Fruit fly (Drosophila melanogaster) whole organism, prepupa: Measurements from ENCODE around the gene Sema1a.

ENCODE experiments used
- Blimp-1 ChIP-seq: fragments of 200-800 bp; sonication (Bioruptor generic); optimal IDR thresholded peaks from 3 replicates; lab custom pipeline; 2017; ENCODE audit warnings: missing biosample characterization, missing genetic modification characterization, mild to moderate bottlenecking, moderate library complexity, missing genetic modification reagents
- CG10631 ChIP-seq: fragments of 200-800 bp; sonication (Bioruptor generic); optimal IDR thresholded peaks from 2 replicates; lab custom pipeline; 2016; ENCODE audit warnings: missing biosample characterization, missing genetic modification characterization
- CG10669 ChIP-seq: fragments of 200-800 bp; sonication (Bioruptor generic); optimal IDR thresholded peaks from 3 replicates; lab custom pipeline; 2018; ENCODE audit warnings: missing biosample characterization, mild to moderate bottlenecking, missing genetic modification characterization, moderate library complexity
- CG11294 ChIP-seq: fragments of 200-800 bp; sonication (Bioruptor generic); IDR thresholded peaks from 2 replicates; pipeline ENCODE4 v1.3.6; 2022; ENCODE audit warnings: missing biosample characterization, missing genetic modification characterization
- CG11902 ChIP-seq: fragments of 200-800 bp; sonication (Bioruptor generic); optimal IDR thresholded peaks from 3 replicates; lab custom pipeline; 2016; ENCODE audit warnings: missing biosample characterization, missing genetic modification characterization
- CG15336 ChIP-seq: fragments of 200-800 bp; sonication (Bioruptor generic); IDR thresholded peaks from 2 replicates; pipeline ENCODE4 v1.3.6; 2022; ENCODE audit warnings: missing biosample characterization, missing genetic modification characterization
- CG3032 ChIP-seq: fragments of 200-800 bp; optimal IDR thresholded peaks from 2 replicates; lab custom pipeline; 2019; ENCODE audit warnings: missing biosample characterization, mild to moderate bottlenecking, missing genetic modification characterization, moderate library complexity
- CG31627 ChIP-seq: fragments of 200-800 bp; sonication (Bioruptor generic); optimal IDR thresholded peaks from 3 replicates; lab custom pipeline; 2016; ENCODE audit warnings: missing biosample characterization, missing genetic modification characterization
- CG32006 ChIP-seq: fragments of 200-800 bp; sonication (Bioruptor generic); optimal IDR thresholded peaks from 3 replicates; lab custom pipeline; 2017; ENCODE audit warnings: missing biosample characterization, mild to moderate bottlenecking, missing genetic modification characterization
- CG34406 ChIP-seq: fragments of 200-800 bp; sonication (Bioruptor generic); optimal IDR thresholded peaks from 3 replicates; lab custom pipeline; 2016; ENCODE audit warnings: missing biosample characterization, missing genetic modification characterization
- CG3919 ChIP-seq: fragments of 200-800 bp; sonication (Bioruptor generic); optimal IDR thresholded peaks from 3 replicates; lab custom pipeline; 2016; ENCODE audit warnings: missing biosample characterization, missing genetic modification characterization
- CG4318 ChIP-seq: fragments of 200-800 bp; sonication (Bioruptor generic); optimal IDR thresholded peaks from 3 replicates; lab custom pipeline; 2017; ENCODE audit warnings: missing biosample characterization, mild to moderate bottlenecking, missing genetic modification characterization
- CG6163 ChIP-seq: fragments of 200-800 bp; sonication (Bioruptor generic); IDR thresholded peaks from 3 replicates; pipeline ENCODE4 v1.3.6; 2022; ENCODE audit warnings: missing biosample characterization, missing genetic modification characterization
- CG6276 ChIP-seq: fragments of 200-800 bp; sonication (Bioruptor generic); optimal IDR thresholded peaks from 2 replicates; lab custom pipeline; 2017; ENCODE audit warnings: missing biosample characterization, mild to moderate bottlenecking, missing genetic modification characterization
- CG6792 ChIP-seq: fragments of 200-800 bp; sonication (Bioruptor generic); optimal IDR thresholded peaks from 3 replicates; lab custom pipeline; 2016; ENCODE audit warnings: missing biosample characterization, missing genetic modification characterization
- CG6808 ChIP-seq: fragments of 200-800 bp; sonication (Bioruptor generic); optimal IDR thresholded peaks from 3 replicates; lab custom pipeline; 2017; ENCODE audit warnings: missing biosample characterization, missing genetic modification characterization, mild to moderate bottlenecking, moderate library complexity, missing genetic modification reagents
- CG6854 ChIP-seq: fragments of 200-800 bp; sonication (Bioruptor generic); optimal IDR thresholded peaks from 2 replicates; lab custom pipeline; 2017; ENCODE audit warnings: missing biosample characterization, mild to moderate bottlenecking, missing genetic modification characterization
- CG7368 ChIP-seq: fragments of 200-800 bp; sonication (Bioruptor generic); optimal IDR thresholded peaks from 3 replicates; lab custom pipeline; 2016; ENCODE audit warnings: missing biosample characterization, missing genetic modification characterization
- CG8119 ChIP-seq: fragments of 200-800 bp; sonication (Bioruptor generic); IDR thresholded peaks from 3 replicates; pipeline ENCODE4 v1.3.6; 2022; ENCODE audit warnings: missing biosample characterization, missing genetic modification characterization
- CG8319 ChIP-seq: fragments of 200-800 bp; sonication (Bioruptor generic); optimal IDR thresholded peaks from 3 replicates; lab custom pipeline; 2016; ENCODE audit warnings: missing biosample characterization, missing genetic modification characterization
- CG8632 ChIP-seq: fragments of 200-800 bp; sonication (Bioruptor generic); optimal IDR thresholded peaks from 3 replicates; lab custom pipeline; 2016; ENCODE audit warnings: missing biosample characterization, missing genetic modification characterization
- CG9139 ChIP-seq: fragments of 200-800 bp; sonication (Bioruptor generic); optimal IDR thresholded peaks from 3 replicates; lab custom pipeline; 2017; ENCODE audit warnings: missing biosample characterization, mild to moderate bottlenecking, missing genetic modification characterization
- Eip75B ChIP-seq: fragments of 200-800 bp; sonication (Bioruptor generic); optimal IDR thresholded peaks from 3 replicates; lab custom pipeline; 2016; ENCODE audit warnings: missing biosample characterization, missing genetic modification characterization
- Eip78C ChIP-seq: fragments of 200-800 bp; sonication (Bioruptor generic); peaks from one replicate; lab custom pipeline; 2016; ENCODE audit warnings: missing biosample characterization, missing genetic modification characterization
- Eip93F ChIP-seq: fragments of 200-800 bp; sonication (Bioruptor generic); optimal IDR thresholded peaks from 2 replicates; lab custom pipeline; 2016; ENCODE audit warnings: missing biosample characterization, mild to moderate bottlenecking, missing genetic modification characterization
- Ets21C ChIP-seq: fragments of 200-800 bp; sonication (Bioruptor generic); optimal IDR thresholded peaks from 3 replicates; lab custom pipeline; 2016; ENCODE audit warnings: missing biosample characterization, missing genetic modification characterization
- Ets96B ChIP-seq: fragments of 200-800 bp; optimal IDR thresholded peaks from 2 replicates; lab custom pipeline; 2019; ENCODE audit warnings: missing biosample characterization, mild to moderate bottlenecking, missing genetic modification characterization, moderate library complexity
- Gug ChIP-seq: fragments of 200-800 bp; sonication (Bioruptor generic); IDR thresholded peaks from 2 replicates; pipeline ENCODE4 v1.3.6; 2022; ENCODE audit warnings: missing biosample characterization, missing genetic modification characterization
- Hr38 ChIP-seq: sonication (Bioruptor generic); optimal IDR thresholded peaks from 2 replicates; lab custom pipeline; 2016; ENCODE audit warnings: missing biosample characterization, missing genetic modification characterization
- Lpt ChIP-seq: fragments of 200-800 bp; sonication (Bioruptor generic); optimal IDR thresholded peaks from 3 replicates; lab custom pipeline; 2016; ENCODE audit warnings: missing biosample characterization, missing genetic modification characterization
- Met ChIP-seq: fragments of 200-800 bp; sonication (Bioruptor generic); optimal IDR thresholded peaks from 3 replicates; lab custom pipeline; 2016; ENCODE audit warnings: missing biosample characterization, missing genetic modification characterization
- OdsH ChIP-seq: fragments of 200-800 bp; sonication (Bioruptor generic); optimal IDR thresholded peaks from 3 replicates; lab custom pipeline; 2016; ENCODE audit warnings: missing biosample characterization, missing genetic modification characterization
- Smox ChIP-seq: fragments of 200-800 bp; sonication (Bioruptor generic); optimal IDR thresholded peaks from 3 replicates; lab custom pipeline; 2016; ENCODE audit warnings: missing biosample characterization, missing genetic modification characterization
- Sox102F ChIP-seq: fragments of 200-800 bp; sonication (Bioruptor generic); optimal IDR thresholded peaks from 2 replicates; lab custom pipeline; 2016; ENCODE audit warnings: missing biosample characterization, mild to moderate bottlenecking, missing genetic modification characterization
- achi ChIP-seq: fragments of 200-800 bp; sonication (Bioruptor generic); optimal IDR thresholded peaks from 3 replicates; lab custom pipeline; 2016; ENCODE audit warnings: missing biosample characterization, missing genetic modification characterization
- cyc ChIP-seq: fragments of 200-800 bp; sonication (Bioruptor generic); optimal IDR thresholded peaks from 3 replicates; lab custom pipeline; 2016; ENCODE audit warnings: missing biosample characterization, missing genetic modification characterization
- dac ChIP-seq: fragments of 200-800 bp; sonication (Bioruptor generic); optimal IDR thresholded peaks from 2 replicates; lab custom pipeline; 2017; ENCODE audit warnings: missing biosample characterization, mild to moderate bottlenecking, missing genetic modification characterization
- dsx ChIP-seq: fragments of 200-800 bp; optimal IDR thresholded peaks from 3 replicates; lab custom pipeline; 2019; ENCODE audit warnings: missing biosample characterization, mild to moderate bottlenecking, missing genetic modification characterization, moderate library complexity; ENCODE audit not compliant: poor library complexity, severe bottlenecking
- eg ChIP-seq: fragments of 200-800 bp; sonication (Bioruptor generic); IDR thresholded peaks from 3 replicates; pipeline ENCODE4 v1.3.6; 2022; ENCODE audit warnings: missing biosample characterization, missing genetic modification characterization
- esn ChIP-seq: fragments of 200-800 bp; sonication (Bioruptor generic); optimal IDR thresholded peaks from 2 replicates; lab custom pipeline; 2016; ENCODE audit warnings: missing biosample characterization, mild to moderate bottlenecking, missing genetic modification characterization, moderate library complexity
- fd59A ChIP-seq: fragments of 200-800 bp; sonication (Bioruptor generic); optimal IDR thresholded peaks from 2 replicates; lab custom pipeline; 2017; ENCODE audit warnings: missing biosample characterization, mild to moderate bottlenecking, missing genetic modification characterization, missing genetic modification reagents
- fd85E ChIP-seq: fragments of 200-800 bp; sonication (Bioruptor generic); optimal IDR thresholded peaks from 3 replicates; lab custom pipeline; 2016; ENCODE audit warnings: missing biosample characterization, missing genetic modification characterization
- fkh ChIP-seq: fragments of 200-800 bp; sonication (Bioruptor generic); optimal IDR thresholded peaks from 3 replicates; lab custom pipeline; 2017; ENCODE audit warnings: missing biosample characterization, mild to moderate bottlenecking, missing genetic modification characterization, moderate library complexity
- lz ChIP-seq: fragments of 200-800 bp; sonication (Bioruptor generic); optimal IDR thresholded peaks from 3 replicates; lab custom pipeline; 2016; ENCODE audit warnings: missing biosample characterization, missing genetic modification characterization
- net ChIP-seq: fragments of 200-800 bp; sonication (Bioruptor generic); optimal IDR thresholded peaks from 3 replicates; lab custom pipeline; 2016; ENCODE audit warnings: missing biosample characterization, missing genetic modification characterization
- pdm3 ChIP-seq: fragments of 200-800 bp; sonication (Bioruptor generic); optimal IDR thresholded peaks from 3 replicates; lab custom pipeline; 2016; ENCODE audit warnings: missing biosample characterization, missing genetic modification characterization
- salr ChIP-seq, 2 experiments: fragments of 200-800 bp; sonication (Bioruptor generic); optimal IDR thresholded peaks; 3 replicates each; lab custom pipeline; 2016 to 2018; ENCODE audit warnings: missing biosample characterization in 2 of 2, missing genetic modification characterization in 2 of 2, mild to moderate bottlenecking in 1 of 2
- ss ChIP-seq, 2 experiments: fragments of 200-800 bp; sonication (Bioruptor generic); optimal IDR thresholded peaks; 2 replicates in 1 of 2; 3 replicates in 1 of 2; lab custom pipeline; 2017 to 2018; ENCODE audit warnings: mild to moderate bottlenecking in 2 of 2, missing biosample characterization in 2 of 2, missing genetic modification characterization in 2 of 2, moderate library complexity in 1 of 2
- svp ChIP-seq: fragments of 200-800 bp; sonication (Bioruptor generic); peaks from one replicate; lab custom pipeline; 2016; ENCODE audit warnings: missing biosample characterization, missing genetic modification characterization
- topi ChIP-seq: fragments of 200-800 bp; sonication (Bioruptor generic); optimal IDR thresholded peaks from 3 replicates; lab custom pipeline; 2016; ENCODE audit warnings: missing biosample characterization, missing genetic modification characterization
- vri ChIP-seq: fragments of 200-800 bp; sonication (Bioruptor generic); optimal IDR thresholded peaks from 3 replicates; lab custom pipeline; 2016; ENCODE audit warnings: missing biosample characterization, mild to moderate bottlenecking, missing genetic modification characterization

Gene Sema1a

DNA sequence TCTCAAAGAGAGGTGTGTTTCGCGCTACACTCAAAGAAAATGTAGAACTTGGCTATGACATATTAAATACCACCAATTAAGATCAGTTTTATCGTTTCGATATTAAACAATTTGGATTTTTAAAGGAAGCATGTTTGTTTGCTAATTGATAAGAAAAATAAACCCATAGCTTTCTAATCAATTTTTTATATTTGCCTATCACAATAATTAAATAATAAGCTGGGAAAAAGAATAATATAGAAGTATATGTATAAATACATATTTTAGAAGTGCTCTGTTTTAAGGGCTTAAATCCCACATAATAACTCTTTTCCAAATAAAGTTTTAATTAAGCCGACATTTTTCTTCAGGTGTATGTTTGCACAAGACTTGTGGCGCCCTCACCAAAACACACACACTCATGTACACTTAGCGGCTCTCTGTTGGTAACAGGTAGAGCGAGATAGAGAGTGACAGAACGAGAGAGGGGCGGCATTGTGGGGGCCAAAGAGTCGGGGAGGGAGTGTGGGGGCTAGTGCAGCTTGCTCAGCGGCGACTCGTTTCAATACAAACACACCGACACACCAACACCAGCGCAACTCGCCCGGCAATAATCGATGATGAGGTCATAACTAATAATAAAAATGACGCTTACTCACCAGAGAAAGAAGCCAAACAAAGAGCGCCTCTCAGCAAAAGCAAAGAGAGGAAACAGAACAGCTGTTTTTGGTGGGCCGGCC lies 175.8 kb downstream of the Sema1a start:
- TF ChIP-seq net (GFP tag; lab: Kevin White, UChicago) (peak; percentile 92), cyc (GFP tag; lab: Kevin White, UChicago) (peak; percentile 82), CG6808 (peak; percentile 89), CG8632 (GFP tag; lab: Kevin White, UChicago) (peak; percentile 93), Smox (GFP tag; lab: Kevin White, UChicago) (peak; percentile 89), eg (GFP tag; lab: Robert Waterston, UW) (peak; percentile 78), CG11294 (peak; percentile 77; the same call in 1 of the 2 replicates), CG7368 (GFP tag; lab: Kevin White, UChicago) (peak; percentile 79), esn (GFP tag; lab: Kevin White, UChicago) (peak; percentile 94), CG6792 (GFP tag; lab: Kevin White, UChicago) (peak; percentile 89), fd85E (peak; percentile 44), Ets21C (GFP tag; lab: Kevin White, UChicago) (peak; percentile 75), CG32006 (peak; percentile 97), svp (peak; percentile 83), CG3032 (peak; percentile 90), CG6163 (GFP tag; lab: Robert Waterston, UW) (peak; percentile 84), Eip93F (GFP tag; lab: Kevin White, UChicago) (no peak), pdm3 (GFP tag; lab: Kevin White, UChicago) (peak; percentile 91), fkh (GFP tag; lab: Kevin White, UChicago) (peak; percentile 98), dac (GFP tag; lab: Kevin White, UChicago) (peak; percentile 82), dsx (peak; percentile 85), CG6854 (GFP tag; lab: Kevin White, UChicago) (peak; percentile 57), topi (GFP tag; lab: Kevin White, UChicago) (peak; percentile 86), CG9139 (GFP tag; lab: Kevin White, UChicago) (peak; percentile 65), CG11902 (GFP tag; lab: Kevin White, UChicago) (peak; percentile 81), CG31627 (GFP tag; lab: Kevin White, UChicago) (peak; percentile 82), Blimp-1 (GFP tag; lab: Kevin White, UChicago) (peak; percentile 70), Sox102F (GFP tag; lab: Kevin White, UChicago) (peak; percentile 68), CG8319 (GFP tag; lab: Kevin White, UChicago) (peak; percentile 80), lz (GFP tag; lab: Kevin White, UChicago) (peak; percentile 89), Lpt (GFP tag; lab: Kevin White, UChicago) (peak; percentile 91), Eip75B (GFP tag; lab: Kevin White, UChicago) (peak; percentile 85), OdsH (peak; percentile 94), vri (GFP tag; lab: Kevin White, UChicago) (peak; percentile 92), Ets96B (tag; lab: Kevin White, UChicago) (peak; percentile 91), CG34406 (peak; percentile 92), Met (GFP tag; lab: Kevin White, UChicago) (peak; percentile 90), CG4318 (GFP tag; lab: Kevin White, UChicago) (peak; percentile 91), CG3919 (GFP tag; lab: Kevin White, UChicago) (peak; percentile 91), CG6276 (GFP tag; lab: Kevin White, UChicago) (peak; percentile 90), ss (GFP tag; optimal IDR thresholded peaks at IDR 0.05; lab: Kevin White, UChicago) (peak; percentile 86 to 88), Hr38 (GFP tag; lab: Kevin White, UChicago) (no peak), fd59A (GFP tag; lab: Kevin White, UChicago) (peak; percentile 93), CG10631 (GFP tag; lab: Kevin White, UChicago) (peak; percentile 95), CG10669 (GFP tag; lab: Kevin White, UChicago) (peak; percentile 83), achi (peak; percentile 92), salr (GFP tag; optimal IDR thresholded peaks at IDR 0.05; lab: Kevin White, UChicago) (peak; percentile 37 to 97), CG15336 (GFP tag; lab: Robert Waterston, UW) (peak; percentile 89), Eip78C (peak; percentile 97), CG8119 (GFP tag; lab: Robert Waterston, UW) (peak; percentile 92), Gug (peak; percentile 69)
